Worm (Caenorhabditis elegans) whole organism, young adult: ENCODE measurements around the gene ZK622.4.

ENCODE experiments used
- B0336.3 ChIP-seq: fragments of 200-800 bp; sonication (Bioruptor generic); IDR thresholded peaks from 2 replicates; pipeline ENCODE4 v1.3.6; 2022; ENCODE audit warnings: missing genetic modification characterization, missing compliant biosample characterization
- C17E4.6 ChIP-seq: fragments of 200-800 bp; sonication (Bioruptor generic); IDR thresholded peaks from 2 replicates; pipeline ENCODE4 v1.3.6; 2022; ENCODE audit warnings: missing genetic modification reagents, missing genetic modification characterization, missing compliant biosample characterization
- F22D6.2 ChIP-seq: sonication (generic microtip); optimal IDR thresholded peaks from 2 replicates; lab custom pipeline; 2016; ENCODE audit warnings: mild to moderate bottlenecking, missing genetic modification characterization, missing compliant biosample characterization
- F37B4.10 ChIP-seq: fragments of 200-800 bp; sonication (Bioruptor generic); IDR thresholded peaks from 2 replicates; pipeline ENCODE4 v1.3.6; 2022; ENCODE audit warnings: missing genetic modification characterization, missing compliant biosample characterization
- F57A8.1 ChIP-seq: fragments of 200-800 bp; sonication (Bioruptor generic); optimal IDR thresholded peaks from 2 replicates; lab custom pipeline; 2018; ENCODE audit warnings: mild to moderate bottlenecking, missing genetic modification characterization, moderate library complexity, missing compliant biosample characterization
- K12H6.12 ChIP-seq: fragments of 200-800 bp; sonication (Bioruptor generic); optimal IDR thresholded peaks from 2 replicates; lab custom pipeline; 2018; ENCODE audit warnings: mild to moderate bottlenecking, missing genetic modification characterization, missing compliant biosample characterization
- T07F8.4 ChIP-seq: sonication (generic microtip); optimal IDR thresholded peaks from 2 replicates; lab custom pipeline; 2016; ENCODE audit warnings: mild to moderate bottlenecking, missing genetic modification characterization, moderate library complexity, missing compliant biosample characterization
- Y53F4B.3 ChIP-seq: fragments of 200-800 bp; sonication (Bioruptor generic); IDR thresholded peaks from 2 replicates; pipeline ENCODE4 v1.3.6; 2022; ENCODE audit warnings: missing genetic modification reagents, missing genetic modification characterization, missing compliant biosample characterization
- Y53G8AR.9 ChIP-seq: fragments of 200-800 bp; sonication (Bioruptor generic); conservative IDR thresholded peaks from 2 replicates; pipeline ENCODE4 v1.3.6; 2022; ENCODE audit warnings: missing genetic modification reagents, missing genetic modification characterization, missing compliant biosample characterization
- Y56A3A.18 ChIP-seq: fragments of 200-800 bp; sonication (Bioruptor generic); IDR thresholded peaks from 2 replicates; pipeline ENCODE4 v1.3.6; 2022; ENCODE audit warnings: missing genetic modification reagents, missing genetic modification characterization, missing compliant biosample characterization
- Y79H2A.3 ChIP-seq: fragments of 200-800 bp; sonication (Bioruptor generic); conservative IDR thresholded peaks from 2 replicates; pipeline ENCODE4 v1.3.6; 2022; ENCODE audit warnings: missing genetic modification reagents, missing genetic modification characterization, missing compliant biosample characterization
- Y95B8A.8 ChIP-seq: fragments of 200-800 bp; sonication (Bioruptor generic); IDR thresholded peaks from 2 replicates; pipeline ENCODE4 v1.3.6; 2022; ENCODE audit warnings: missing genetic modification reagents, missing genetic modification characterization, missing compliant biosample characterization
- ZK185.1 ChIP-seq: sonication (generic microtip); optimal IDR thresholded peaks from 2 replicates; lab custom pipeline; 2016; ENCODE audit warnings: mild to moderate bottlenecking, missing genetic modification characterization, missing compliant biosample characterization; ENCODE audit not compliant: poor library complexity, severe bottlenecking
- atf-7 ChIP-seq: sonication (generic microtip); optimal IDR thresholded peaks from 2 replicates; lab custom pipeline; 2017; ENCODE audit warnings: mild to moderate bottlenecking, missing genetic modification characterization, missing compliant biosample characterization
- bed-1 ChIP-seq: fragments of 200-800 bp; sonication (Bioruptor generic); IDR thresholded peaks from 2 replicates; pipeline ENCODE4 v1.3.6; 2022; ENCODE audit warnings: missing genetic modification reagents, missing genetic modification characterization, missing compliant biosample characterization
- ceh-27 ChIP-seq: fragments of 200-800 bp; sonication (Bioruptor generic); optimal IDR thresholded peaks from 2 replicates; lab custom pipeline; 2018; ENCODE audit warnings: mild to moderate bottlenecking, missing genetic modification characterization, moderate library complexity, missing compliant biosample characterization
- ceh-40 ChIP-seq: fragments of 200-800 bp; sonication (Bioruptor generic); IDR thresholded peaks from 2 replicates; pipeline ENCODE4 v1.3.6; 2022; ENCODE audit warnings: missing genetic modification characterization, missing compliant biosample characterization
- ceh-79 ChIP-seq: sonication (generic microtip); optimal IDR thresholded peaks from 2 replicates; lab custom pipeline; 2017; ENCODE audit warnings: mild to moderate bottlenecking, missing genetic modification characterization, missing compliant biosample characterization
- chd-7 ChIP-seq: sonication (generic microtip); optimal IDR thresholded peaks from 2 replicates; lab custom pipeline; 2016; ENCODE audit warnings: mild to moderate bottlenecking, missing genetic modification characterization, moderate library complexity, missing compliant biosample characterization
- die-1 ChIP-seq: sonication (generic microtip); optimal IDR thresholded peaks from 2 replicates; lab custom pipeline; 2016; ENCODE audit warnings: missing genotype, mild to moderate bottlenecking, missing genetic modification characterization, missing compliant biosample characterization
- ets-4 ChIP-seq: fragments of 200-800 bp; sonication (Bioruptor generic); optimal IDR thresholded peaks from 2 replicates; lab custom pipeline; 2018; ENCODE audit warnings: mild to moderate bottlenecking, missing genetic modification characterization, missing compliant biosample characterization
- gei-17 ChIP-seq: fragments of 200-800 bp; sonication (Bioruptor generic); optimal IDR thresholded peaks from 2 replicates; lab custom pipeline; 2018; ENCODE audit warnings: mild to moderate bottlenecking, missing genetic modification characterization, missing compliant biosample characterization
- hlh-26 ChIP-seq: fragments of 200-800 bp; sonication (Bioruptor generic); conservative IDR thresholded peaks from 2 replicates; pipeline ENCODE4 v1.3.6; 2022; ENCODE audit warnings: missing genetic modification reagents, missing genetic modification characterization, missing compliant biosample characterization
- hmg-1.2 ChIP-seq: fragments of 200-800 bp; sonication (Bioruptor generic); IDR thresholded peaks from 2 replicates; pipeline ENCODE4 v1.3.6; 2022; ENCODE audit warnings: missing genetic modification reagents, missing genetic modification characterization, missing compliant biosample characterization
- lin-26 ChIP-seq: fragments of 200-800 bp; sonication (Bioruptor generic); IDR thresholded peaks from 2 replicates; pipeline ENCODE4 v1.3.6; 2022; ENCODE audit warnings: missing genetic modification reagents, missing genetic modification characterization, missing compliant biosample characterization
- lin-35 ChIP-seq, 3 experiments: fragments of 150-350 bp in 2 of 3; sonication (generic microtip) in 1 of 3; optimal IDR thresholded peaks; 2 replicates each; lab custom pipeline; 2014 to 2018; ENCODE audit warnings: missing biosample characterization in 3 of 3, missing genetic modification characterization in 3 of 3, missing genetic modification reagents in 3 of 3
- lin-40 ChIP-seq: sonication (generic microtip); optimal IDR thresholded peaks from 2 replicates; lab custom pipeline; 2016; ENCODE audit warnings: missing genetic modification characterization, mild to moderate bottlenecking, missing compliant biosample characterization, missing genotype, missing genetic modification reagents
- lsy-27 ChIP-seq: sonication (generic microtip); optimal IDR thresholded peaks from 2 replicates; lab custom pipeline; 2017; ENCODE audit warnings: missing genetic modification characterization, mild to moderate bottlenecking, missing compliant biosample characterization, antibody characterized with exemption, missing genotype, borderline replicate concordance; ENCODE audit not compliant: insufficient read depth
- madf-10 ChIP-seq: sonication (generic microtip); optimal IDR thresholded peaks from 2 replicates; lab custom pipeline; 2016; ENCODE audit warnings: mild to moderate bottlenecking, missing genetic modification characterization, missing compliant biosample characterization
- madf-3 ChIP-seq: fragments of 200-800 bp; sonication (Bioruptor generic); IDR thresholded peaks from 2 replicates; pipeline ENCODE4 v1.3.6; 2022; ENCODE audit warnings: missing genetic modification reagents, missing genetic modification characterization, missing compliant biosample characterization
- mcd-1 ChIP-seq: fragments of 200-800 bp; sonication (Bioruptor generic); IDR thresholded peaks from 2 replicates; pipeline ENCODE4 v1.3.6; 2022; ENCODE audit warnings: missing genetic modification reagents, missing genetic modification characterization, missing compliant biosample characterization
- mxl-1 ChIP-seq: sonication (generic microtip); optimal IDR thresholded peaks from 2 replicates; lab custom pipeline; 2016; ENCODE audit warnings: missing genetic modification characterization, missing compliant biosample characterization
- nhr-27 ChIP-seq: fragments of 200-800 bp; sonication (Bioruptor generic); optimal IDR thresholded peaks from 2 replicates; lab custom pipeline; 2018; ENCODE audit warnings: mild to moderate bottlenecking, missing genetic modification characterization, moderate library complexity, missing compliant biosample characterization
- nhr-80 ChIP-seq: sonication (generic microtip); optimal IDR thresholded peaks from 2 replicates; lab custom pipeline; 2016; ENCODE audit warnings: missing genetic modification characterization, missing compliant biosample characterization
- rcor-1 ChIP-seq: fragments of 200-800 bp; sonication (Bioruptor generic); IDR thresholded peaks from 2 replicates; pipeline ENCODE4 v1.3.6; 2022; ENCODE audit warnings: missing genetic modification reagents, missing genetic modification characterization, missing compliant biosample characterization
- tbx-9 ChIP-seq: sonication (generic microtip); optimal IDR thresholded peaks from 2 replicates; lab custom pipeline; 2016; ENCODE audit warnings: borderline replicate concordance, missing genetic modification characterization, inconsistent platforms, missing compliant biosample characterization
- unc-62 ChIP-seq: fragments of 150-350 bp; optimal IDR thresholded peaks from 2 replicates; lab custom pipeline; 2014; ENCODE audit warnings: missing biosample characterization, missing genetic modification reagents, missing genetic modification characterization
- zfh-2 ChIP-seq: fragments of 200-800 bp; sonication (Bioruptor generic); conservative IDR thresholded peaks from 2 replicates; pipeline ENCODE4 v1.3.6; 2022; ENCODE audit warnings: missing genetic modification reagents, missing genetic modification characterization, missing compliant biosample characterization
- ztf-22 ChIP-seq: fragments of 200-800 bp; sonication (Bioruptor generic); optimal IDR thresholded peaks from 2 replicates; lab custom pipeline; 2018; ENCODE audit warnings: mild to moderate bottlenecking, missing genetic modification characterization, moderate library complexity, missing compliant biosample characterization
- ztf-26 ChIP-seq: sonication (generic microtip); optimal IDR thresholded peaks from 2 replicates; lab custom pipeline; 2017; ENCODE audit warnings: missing genetic modification characterization, missing compliant biosample characterization
- ztf-6 ChIP-seq: fragments of 200-800 bp; sonication (Bioruptor generic); IDR thresholded peaks from 2 replicates; pipeline ENCODE4 v1.3.6; 2022; ENCODE audit warnings: missing genetic modification reagents, missing genetic modification characterization, missing compliant biosample characterization

ZK622.4 gene

DNA sequence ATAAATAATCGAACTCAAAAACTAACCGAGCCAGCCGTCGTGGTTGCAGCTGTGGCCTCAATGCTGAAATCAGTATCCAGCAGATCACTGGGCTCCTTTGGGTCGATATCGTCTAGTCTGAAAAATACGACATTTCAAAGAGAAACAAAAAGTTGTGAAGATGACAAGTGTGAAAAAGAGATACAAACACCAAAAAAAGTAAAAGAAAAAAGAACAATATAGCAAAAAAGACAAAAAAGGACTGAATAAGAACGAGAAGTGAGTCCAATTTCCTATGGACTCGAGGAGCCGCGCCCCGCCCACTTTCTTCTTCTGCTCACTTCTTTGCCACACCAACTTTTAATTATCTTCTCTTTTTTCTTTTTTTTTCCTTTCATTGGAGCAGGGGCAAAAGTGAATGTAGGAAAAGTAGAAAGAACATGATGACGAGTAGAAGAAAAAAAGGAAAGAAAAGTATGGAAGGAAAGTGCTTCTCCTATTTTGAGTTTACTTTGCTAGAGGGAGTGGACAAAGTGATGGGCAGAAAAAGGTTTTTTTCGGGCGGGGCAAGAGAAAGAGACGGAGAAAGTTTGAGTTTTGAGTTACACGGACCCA lies 20.7 kb upstream of the ZK622.4 start, which contains the start of gene drn-1:
Gene drn-1 (minus strand): TSS at position 117 of the 594 bp plus-strand sequence.
- TF ChIP-seq ztf-6 (GFP tag; lab: Robert Waterston, UW) = no peak
- no peak for TF ChIP-seq mxl-1 (tag; lab: Kevin White, UChicago)
- TF ChIP-seq ets-4 = no peak
- no peak for TF ChIP-seq die-1 (tag; lab: Kevin White, UChicago)
- no peak for TF ChIP-seq madf-10 (tag; lab: Kevin White, UChicago)
- TF ChIP-seq ceh-79 (tag; lab: Kevin White, UChicago) = no peak
- no peak for TF ChIP-seq mcd-1
- TF ChIP-seq Y56A3A.18 (GFP tag; lab: Robert Waterston, UW) = no peak
- TF ChIP-seq B0336.3 (GFP tag; lab: Robert Waterston, UW) = no peak
- no peak for TF ChIP-seq Y53G8AR.9 (GFP tag; lab: Robert Waterston, UW)
- TF ChIP-seq nhr-27 (tag; lab: Kevin White, UChicago) = no peak
- no peak for TF ChIP-seq bed-1
- no peak for TF ChIP-seq ceh-27 (GFP tag; lab: Kevin White, UChicago)
- TF ChIP-seq madf-3 (GFP tag; lab: Robert Waterston, UW) = no peak

DNA sequence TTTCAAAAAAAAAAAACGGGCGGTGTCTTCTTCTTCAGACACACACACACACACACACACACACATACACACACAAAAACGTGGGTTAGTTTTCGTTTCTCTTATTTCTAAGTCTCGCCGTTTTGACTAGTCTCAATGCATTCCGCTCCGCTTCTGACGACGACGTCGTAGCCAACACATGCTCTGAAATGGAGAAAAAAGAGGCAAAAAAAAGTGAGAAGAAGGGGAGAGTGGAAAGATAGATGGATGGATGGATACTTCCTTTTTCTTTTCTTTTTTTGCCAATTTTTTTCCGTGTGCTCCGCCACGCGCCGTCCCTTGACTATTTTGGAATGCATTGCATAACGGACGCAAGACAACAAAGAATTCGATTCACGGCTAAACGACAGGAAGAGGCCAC lies 15.8 kb upstream of the ZK622.4 start:
- TF ChIP-seq F22D6.2 (tag; lab: Kevin White, UChicago) (no peak), madf-3 (GFP tag; lab: Robert Waterston, UW) (no peak), ZK185.1 (tag; lab: Kevin White, UChicago) (no peak), atf-7 (tag; lab: Kevin White, UChicago) (no peak), lsy-27 (tag; lab: Kevin White, UChicago) (no peak), hlh-26 (GFP tag; lab: Robert Waterston, UW) (no peak), K12H6.12 (tag; lab: Kevin White, UChicago) (peak; percentile 33), zfh-2 (0 out of 2 replicates have a peak, but pooled peaks have one; percentile 30), chd-7 (tag; lab: Kevin White, UChicago) (peak; percentile 11), ztf-22 (GFP tag; lab: Kevin White, UChicago) (no peak), gei-17 (GFP tag; lab: Kevin White, UChicago) (no peak), nhr-27 (tag; lab: Kevin White, UChicago) (no peak), ceh-40 (GFP tag; lab: Robert Waterston, UW) (no peak), Y53F4B.3 (GFP tag; lab: Robert Waterston, UW) (no peak)

DNA sequence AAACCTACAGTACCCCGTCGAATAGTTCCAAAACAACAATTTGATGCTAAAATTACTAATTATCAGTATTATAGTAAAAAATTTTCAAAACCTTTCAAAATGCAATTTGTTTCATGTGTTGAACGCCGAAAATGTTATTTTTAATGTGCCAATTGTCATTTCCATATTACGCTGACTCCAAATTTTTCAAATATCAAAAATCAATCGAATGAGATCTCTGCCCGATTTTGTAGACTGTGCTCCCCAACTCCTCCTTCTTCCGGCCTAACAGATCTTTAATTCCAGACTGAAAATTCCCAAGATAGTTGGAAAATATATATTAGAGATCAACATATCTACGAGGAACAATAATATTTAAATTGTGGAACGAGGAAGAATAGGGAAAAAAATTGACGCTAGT lies 14.7 kb upstream of the ZK622.4 start:
- TF ChIP-seq Y95B8A.8 (GFP tag; lab: Robert Waterston, UW) (0 out of 2 replicates have a peak, but pooled peaks have one; percentile 8), T07F8.4 (tag; lab: Kevin White, UChicago) (no peak), ztf-26 (tag; lab: Kevin White, UChicago) (peak; percentile 4), unc-62 (GFP tag; lab: Kevin White, UChicago) (no peak), hmg-1.2 (GFP tag; lab: Robert Waterston, UW) (no peak), tbx-9 (tag; lab: Kevin White, UChicago) (no peak), ztf-22 (GFP tag; lab: Kevin White, UChicago) (no peak)

ce11 chrII:5281137-5281536 lies 11.4 kb upstream of the ZK622.4 start:
- TF ChIP-seq rcor-1 (GFP tag; lab: Robert Waterston, UW) = no peak
- 0 out of 2 replicates have a peak, but pooled peaks have one; percentile 42 for TF ChIP-seq Y53G8AR.9 (GFP tag; lab: Robert Waterston, UW)
- TF ChIP-seq B0336.3 (GFP tag; lab: Robert Waterston, UW) = 0 out of 2 replicates have a peak, but pooled peaks have one; percentile 15
- TF ChIP-seq lin-40 (tag; lab: Kevin White, UChicago) = peak; percentile 10
- TF ChIP-seq lin-35 (GFP tag; optimal IDR thresholded peaks at IDR 0.05; lab: Kevin White, UChicago) = no peak
- no peak for TF ChIP-seq ZK185.1 (tag; lab: Kevin White, UChicago)
- TF ChIP-seq unc-62 (GFP tag; lab: Kevin White, UChicago) = no peak
- peak; percentile 39 for TF ChIP-seq atf-7 (tag; lab: Kevin White, UChicago)
- TF ChIP-seq nhr-80 (tag; lab: Kevin White, UChicago) = peak; percentile 73
- TF ChIP-seq ztf-26 (tag; lab: Kevin White, UChicago) = peak; percentile 24
- TF ChIP-seq F37B4.10 (GFP tag; lab: Robert Waterston, UW) = no peak
- TF ChIP-seq lin-26 (GFP tag; lab: Robert Waterston, UW) = peak; percentile 58; the same call in 1 of the 2 replicates
- no peak for TF ChIP-seq Y79H2A.3 (GFP tag; lab: Robert Waterston, UW)
- no peak for TF ChIP-seq F57A8.1 (GFP tag; lab: Kevin White, UChicago)
- TF ChIP-seq C17E4.6 (GFP tag; lab: Robert Waterston, UW) = no peak
- TF ChIP-seq ceh-27 (GFP tag; lab: Kevin White, UChicago) = no peak
